Fruit fly (Drosophila melanogaster): Measurements from ENCODE around the gene CG10646.

Gene CG10646

DNA sequence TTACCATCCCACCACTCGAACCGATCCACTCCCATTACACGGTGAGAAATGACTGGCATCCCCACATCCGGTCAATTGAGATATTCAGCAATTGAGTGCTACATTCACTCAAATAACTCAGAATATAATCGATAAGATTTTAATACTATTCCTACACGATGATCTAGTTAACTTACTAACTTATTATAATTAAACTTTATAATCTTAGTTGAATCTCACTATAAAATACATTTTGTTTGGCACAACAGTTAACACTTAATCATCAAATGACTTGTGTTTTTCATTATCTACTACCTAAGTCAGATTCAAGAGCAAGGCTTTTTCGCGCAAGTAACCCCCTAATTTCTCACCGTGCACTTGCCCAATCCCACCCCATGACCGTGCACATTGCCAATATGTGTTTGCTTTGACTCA, 8.4 kb downstream of the CG10646 start (continued):
- TF ChIP-seq CG11695 (GFP tag; IDR thresholded peaks at IDR 0.05) (0 out of 3 replicates have a peak, but pooled peaks have one; percentile 27), ato (GFP tag; IDR thresholded peaks at IDR 0.05; ENCODE audit: partially characterized antibody) (no peak), Rx (GFP tag; IDR thresholded peaks at IDR 0.05) (no peak), gfzf (GFP tag; optimal IDR thresholded peaks at IDR 0.05) (no peak), prd (optimal IDR thresholded peaks at IDR 0.05) (no peak), prd (GFP tag; IDR thresholded peaks at IDR 0.05) (peak; percentile 37; the same call in 1 of the 3 replicates), sob (GFP tag; IDR thresholded peaks at IDR 0.05) (no peak), so (GFP tag; IDR thresholded peaks at IDR 0.05) (no peak; the same call in 2 of the 3 replicates), CG4820 (GFP tag; optimal IDR thresholded peaks at IDR 0.05) (peak; percentile 30), dan (GFP tag; IDR thresholded peaks at IDR 0.05) (no peak), Optix (GFP tag; IDR thresholded peaks at IDR 0.05) (no peak), dm (GFP tag; optimal IDR thresholded peaks at IDR 0.05) (no peak), CG10267 (tag; optimal IDR thresholded peaks at IDR 0.05) (peak; percentile 36), ac (GFP tag; optimal IDR thresholded peaks at IDR 0.05) (no peak), Mad (GFP tag; optimal IDR thresholded peaks at IDR 0.05) (no peak), CG1792 (GFP tag; optimal IDR thresholded peaks at IDR 0.05) (no peak), sd (tag; optimal IDR thresholded peaks at IDR 0.05) (no peak), pros (GFP tag; optimal IDR thresholded peaks at IDR 0.05) (no peak), CG13775 (GFP tag; optimal IDR thresholded peaks at IDR 0.05) (peak; percentile 13), CG15601 (tag; optimal IDR thresholded peaks at IDR 0.05) (no peak), C15 (GFP tag; IDR thresholded peaks at IDR 0.05) (no peak), CG13894 (tag; optimal IDR thresholded peaks at IDR 0.05) (no peak), ttk (GFP tag; IDR thresholded peaks at IDR 0.05) (no peak), sug (tag; optimal IDR thresholded peaks at IDR 0.05) (peak; percentile 0), grn (GFP tag; optimal IDR thresholded peaks at IDR 0.05) (no peak), zfh2 (GFP tag; optimal IDR thresholded peaks at IDR 0.05) (no peak), Deaf1 (tag; optimal IDR thresholded peaks at IDR 0.05) (no peak), HLH3B (GFP tag; IDR thresholded peaks at IDR 0.05) (no peak), CG9609 (GFP tag; optimal IDR thresholded peaks at IDR 0.05) (no peak), CG17612 (GFP tag; IDR thresholded peaks at IDR 0.05) (no peak), caup (GFP tag; optimal IDR thresholded peaks at IDR 0.05; ENCODE audit: severe bottlenecking) (peak; percentile 11), CG14860 (GFP tag; IDR thresholded peaks at IDR 0.05; ENCODE audit: partially characterized antibody) (no peak), CG42726 (GFP tag; IDR thresholded peaks at IDR 0.05; ENCODE audit: partially characterized antibody) (no peak), Blimp-1 (GFP tag; optimal IDR thresholded peaks at IDR 0.05) (peak; percentile 44), ara (GFP tag; IDR thresholded peaks at IDR 0.05) (no peak), CG32767 (GFP tag; IDR thresholded peaks at IDR 0.05) (no peak), CG31224 (GFP tag; IDR thresholded peaks at IDR 0.05) (no peak), klu (GFP tag; IDR thresholded peaks at IDR 0.05) (no peak), Hand (GFP tag; optimal IDR thresholded peaks at IDR 0.05) (no peak), MESR4 (GFP tag; optimal IDR thresholded peaks at IDR 0.05) (no peak), Hr3 (GFP tag; optimal IDR thresholded peaks at IDR 0.05) (no peak), Awh (GFP tag; IDR thresholded peaks at IDR 0.05) (no peak), CG2120 (GFP tag; optimal IDR thresholded peaks at IDR 0.05) (peak; percentile 32), CG11560 (tag; IDR thresholded peaks at IDR 0.05) (0 out of 3 replicates have a peak, but pooled peaks have one; percentile 30), Chrac-16 (GFP tag; optimal IDR thresholded peaks at IDR 0.05) (no peak), run (tag; optimal IDR thresholded peaks at IDR 0.05) (no peak), gsb (GFP tag; IDR thresholded peaks at IDR 0.05) (no peak), Camta (GFP tag; optimal IDR thresholded peaks at IDR 0.05) (no peak), CG2712 (tag; optimal IDR thresholded peaks at IDR 0.05) (peak; percentile 59), cg (GFP tag; optimal IDR thresholded peaks at IDR 0.05) (no peak), Pdp1 (GFP tag; optimal IDR thresholded peaks at IDR 0.05) (peak in 1 of 2 experiments; percentile 9), CG18599 (GFP tag; optimal IDR thresholded peaks at IDR 0.05) (peak; percentile 45)
